Worm (Caenorhabditis elegans): ENCODE results near the gene C28A5.1.

- TF ChIP-seq ceh-9 (tag; optimal IDR thresholded peaks at IDR 0.05) (no peak), fkh-10 (GFP tag; optimal IDR thresholded peaks at IDR 0.05) (no peak)
Measured at ce11 chrIII:4444492-4444891, 10.3 kb upstream of the C28A5.1 start.
